Worm (Caenorhabditis elegans) whole organism, L2 larva: ENCODE measurements around the gene F40G9.14.

Experiments used
- aly-2 ChIP-seq: fragments of 150-350 bp; optimal IDR thresholded peaks from 2 replicates; lab custom pipeline; 2014; ENCODE audit warnings: missing biosample characterization, missing genetic modification characterization
- ama-1 ChIP-seq: fragments of 150-350 bp; optimal IDR thresholded peaks from 2 replicates; lab custom pipeline; 2018; ENCODE audit warnings: inconsistent platforms
- ceh-16 ChIP-seq: fragments of 150-350 bp; optimal IDR thresholded peaks from 2 replicates; lab custom pipeline; 2014; ENCODE audit warnings: missing biosample characterization, missing genetic modification characterization
- fos-1 ChIP-seq: fragments of 150-350 bp; optimal IDR thresholded peaks from 2 replicates; lab custom pipeline; 2014; ENCODE audit warnings: missing biosample characterization, missing genetic modification characterization
- lin-39 ChIP-seq: fragments of 150-350 bp; optimal IDR thresholded peaks from 2 replicates; lab custom pipeline; 2014; ENCODE audit warnings: missing biosample characterization, missing genetic modification reagents, missing genetic modification characterization
- lsy-2 ChIP-seq, 2 experiments: fragments of 150-350 bp in 1 of 2; sonication (generic microtip) in 1 of 2; optimal IDR thresholded peaks; 2 replicates each; lab custom pipeline; 2014 to 2017; ENCODE audit warnings: missing biosample characterization in 2 of 2, missing genetic modification characterization in 2 of 2
- mab-5 ChIP-seq: fragments of 150-350 bp; optimal IDR thresholded peaks from 2 replicates; lab custom pipeline; 2014; ENCODE audit warnings: missing biosample characterization, missing genetic modification characterization
- mdl-1 ChIP-seq, 2 experiments: fragments of 150-350 bp in 1 of 2; sonication (generic microtip) in 1 of 2; optimal IDR thresholded peaks; 2 replicates each; lab custom pipeline; 2017; ENCODE audit warnings: missing biosample characterization in 2 of 2, missing genetic modification characterization in 2 of 2
- nhr-237 ChIP-seq: fragments of 150-350 bp; optimal IDR thresholded peaks from 2 replicates; lab custom pipeline; 2014; ENCODE audit warnings: missing biosample characterization, missing genetic modification characterization
- nhr-77 ChIP-seq: fragments of 150-350 bp; optimal IDR thresholded peaks from 2 replicates; lab custom pipeline; 2014; ENCODE audit warnings: missing biosample characterization, missing genetic modification characterization
- snpc-4 ChIP-seq: fragments of 150-350 bp; optimal IDR thresholded peaks from 2 replicates; lab custom pipeline; 2014; ENCODE audit warnings: missing biosample characterization, missing genetic modification characterization
- unc-62 ChIP-seq: fragments of 150-350 bp; optimal IDR thresholded peaks from 2 replicates; lab custom pipeline; 2014; ENCODE audit warnings: missing biosample characterization, missing genetic modification reagents, missing genetic modification characterization
- zag-1 ChIP-seq: fragments of 150-350 bp; optimal IDR thresholded peaks from 2 replicates; lab custom pipeline; 2014; ENCODE audit warnings: missing biosample characterization, missing genetic modification characterization
- ztf-4 ChIP-seq: fragments of 150-350 bp; optimal IDR thresholded peaks from 2 replicates; lab custom pipeline; 2014; ENCODE audit warnings: missing biosample characterization, missing genetic modification characterization

DNA sequence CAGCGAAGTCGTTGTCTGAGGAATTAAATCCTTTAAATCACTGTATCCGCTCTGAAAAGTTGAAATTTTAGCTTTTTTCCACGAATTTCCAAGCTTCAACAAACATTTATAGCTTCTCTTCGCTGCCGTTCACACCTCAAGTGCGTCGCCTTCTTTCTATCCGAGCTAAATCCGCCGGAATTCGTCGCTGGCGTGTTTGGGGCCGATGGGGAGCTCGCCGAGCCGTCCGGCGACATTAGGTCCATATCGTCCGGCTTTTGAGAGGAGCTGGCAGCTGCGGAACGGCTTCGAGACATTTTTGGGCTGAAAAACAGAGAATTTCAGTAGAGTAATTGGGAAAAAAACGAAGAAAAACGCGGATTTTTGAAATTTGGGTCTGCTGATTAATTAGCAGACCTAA is 10.2 kb upstream of the F40G9.14 start, which contains the start of gene mxl-2:
- TF ChIP-seq lsy-2 (tag; optimal IDR thresholded peaks at IDR 0.05; lab: Kevin White, UChicago), result no peak
- no peak for TF ChIP-seq unc-62 (GFP tag; lab: Kevin White, UChicago)
- TF ChIP-seq fos-1 (tag; lab: Kevin White, UChicago), result no peak
- no peak for TF ChIP-seq nhr-237 (tag; lab: Kevin White, UChicago)
- TF ChIP-seq snpc-4 (tag; lab: Kevin White, UChicago), result no peak
- TF ChIP-seq zag-1 (tag; lab: Kevin White, UChicago), result no peak
- no peak for TF ChIP-seq ceh-16
- TF ChIP-seq mdl-1 (tag; optimal IDR thresholded peaks at IDR 0.05; lab: Kevin White, UChicago), result no peak
- no peak for TF ChIP-seq ama-1 (lab: Kevin White, UChicago)
- no peak for TF ChIP-seq ztf-4 (tag; lab: Kevin White, UChicago)
- TF ChIP-seq nhr-77 (tag; lab: Kevin White, UChicago), result no peak
- no peak for TF ChIP-seq lin-39 (tag; lab: Kevin White, UChicago)
- no peak for TF ChIP-seq aly-2 (tag; lab: Kevin White, UChicago)
- no peak for TF ChIP-seq mab-5 (tag; lab: Kevin White, UChicago)
